Fruit fly (Drosophila melanogaster): Measurements from ENCODE around the gene homer.

Gene homer

DNA sequence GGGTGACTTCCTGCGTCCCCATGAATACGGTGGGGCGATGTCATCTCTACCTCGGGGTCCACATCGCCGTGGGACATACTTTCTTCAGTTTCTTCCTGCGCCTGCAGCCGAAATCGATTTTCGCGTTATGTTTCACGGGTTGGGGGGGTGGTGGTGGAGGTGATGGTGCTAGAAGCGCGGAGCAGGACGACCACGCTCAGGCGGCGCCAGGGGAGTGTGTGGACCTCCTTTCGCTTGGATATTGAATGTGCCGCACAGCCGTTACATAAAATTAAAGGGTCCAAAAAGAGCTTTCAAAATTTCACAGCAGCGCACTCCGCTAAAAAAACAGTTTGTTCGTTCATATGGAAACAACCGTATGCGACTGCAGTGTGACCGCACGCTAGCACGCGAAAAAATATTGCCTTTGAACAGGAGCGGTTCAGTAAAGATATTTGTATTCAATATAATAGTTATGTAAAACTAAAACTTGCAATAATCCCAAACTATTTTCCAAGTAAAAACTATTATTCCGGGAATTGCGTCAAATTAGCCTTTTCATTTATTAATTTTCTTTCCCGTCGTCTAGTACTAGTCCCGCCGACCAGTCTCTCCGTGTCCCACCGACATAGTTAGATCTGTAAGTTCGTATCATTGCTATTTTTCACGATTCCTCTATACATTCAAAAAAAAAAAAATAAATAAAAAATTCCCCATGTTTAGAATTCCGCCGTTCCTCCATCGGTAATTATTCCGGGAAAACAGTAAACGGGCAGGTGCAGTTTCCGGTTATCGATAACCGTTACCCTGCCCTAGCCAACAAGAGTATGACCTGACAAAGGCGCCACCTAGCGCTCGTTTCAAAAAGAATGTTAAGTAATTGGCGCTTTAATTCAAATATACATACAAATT lies 38.9 kb downstream of the homer start, which contains the start of gene Nhe3 (continued):
- peak; percentile 90 for TF ChIP-seq lilli (GFP tag; optimal IDR thresholded peaks at IDR 0.05)
- peak; percentile 71 for TF ChIP-seq CG17385 (GFP tag; optimal IDR thresholded peaks at IDR 0.05)
- TF ChIP-seq Gsc (GFP tag; IDR thresholded peaks at IDR 0.05): no peak
- TF ChIP-seq kah (GFP tag; optimal IDR thresholded peaks at IDR 0.05): no peak
- TF ChIP-seq tap (tag; optimal IDR thresholded peaks at IDR 0.05): no peak
- TF ChIP-seq CrebB (tag; optimal IDR thresholded peaks at IDR 0.05): peak; percentile 65
- peak; percentile 51; the same call in 1 of the 2 replicates for TF ChIP-seq bbx (GFP tag; IDR thresholded peaks at IDR 0.05; ENCODE audit: partially characterized antibody)
- TF ChIP-seq sna (GFP tag; IDR thresholded peaks at IDR 0.05; ENCODE audit: partially characterized antibody): no peak; the same call in 1 of the 2 replicates
- TF ChIP-seq wdn (GFP tag; IDR thresholded peaks at IDR 0.05): peak; percentile 54
- TF ChIP-seq CG12659 (GFP tag; optimal IDR thresholded peaks at IDR 0.05): peak; percentile 89
- TF ChIP-seq peb (GFP tag; IDR thresholded peaks at IDR 0.05): peak; percentile 32; the same call in 1 of the 2 replicates
- TF ChIP-seq Hand (GFP tag; optimal IDR thresholded peaks at IDR 0.05): peak; percentile 63
- peak; percentile 79 for TF ChIP-seq bcd (GFP tag; optimal IDR thresholded peaks at IDR 0.05)
- 0 out of 3 replicates have a peak, but pooled peaks have one; percentile 15 for TF ChIP-seq sr (GFP tag; IDR thresholded peaks at IDR 0.05)
- TF ChIP-seq CG17568 (GFP tag; optimal IDR thresholded peaks at IDR 0.05): peak; percentile 70
- TF ChIP-seq NC2α (GFP tag; optimal IDR thresholded peaks at IDR 0.05): peak; percentile 58
- TF ChIP-seq Dll (GFP tag; IDR thresholded peaks at IDR 0.05; ENCODE audit: partially characterized antibody): peak; percentile 66; the same call in 3 of the 4 replicates
- TF ChIP-seq Gug (GFP tag; IDR thresholded peaks at IDR 0.05): peak; percentile 74
- TF ChIP-seq zen (tag; optimal IDR thresholded peaks at IDR 0.05): peak; percentile 68
- peak; percentile 46 for TF ChIP-seq CG7928 (GFP tag; optimal IDR thresholded peaks at IDR 0.05)
- no peak for TF ChIP-seq zf30C (GFP tag; optimal IDR thresholded peaks at IDR 0.05)
- no peak for TF ChIP-seq TFAM (GFP tag; optimal IDR thresholded peaks at IDR 0.05)
- TF ChIP-seq Dip2 (GFP tag; IDR thresholded peaks at IDR 0.05): peak; percentile 95
- 0 out of 3 replicates have a peak, but pooled peaks have one; percentile 42 for TF ChIP-seq CG6175 (GFP tag; IDR thresholded peaks at IDR 0.05)
- peak; percentile 96 for TF ChIP-seq Dp (GFP tag; optimal IDR thresholded peaks at IDR 0.05)
- TF ChIP-seq HmgZ (tag; optimal IDR thresholded peaks at IDR 0.05): peak; percentile 62
- TF ChIP-seq run (tag; optimal IDR thresholded peaks at IDR 0.05): peak; percentile 36
- TF ChIP-seq B-H2 (GFP tag; optimal IDR thresholded peaks at IDR 0.05): peak; percentile 67
- peak; percentile 92 for TF ChIP-seq onecut (GFP tag; IDR thresholded peaks at IDR 0.05)
- TF ChIP-seq CG12744 (GFP tag; optimal IDR thresholded peaks at IDR 0.05): peak; percentile 71
- peak; percentile 74 for TF ChIP-seq ATbp (GFP tag; optimal IDR thresholded peaks at IDR 0.05)
- TF ChIP-seq nom (GFP tag; optimal IDR thresholded peaks at IDR 0.05): peak; percentile 49
- peak; percentile 57 for TF ChIP-seq CG15601 (tag; optimal IDR thresholded peaks at IDR 0.05)
- peak; percentile 30 for TF ChIP-seq CG17186 (GFP tag; optimal IDR thresholded peaks at IDR 0.05)
- peak; percentile 77 for TF ChIP-seq sd (tag; optimal IDR thresholded peaks at IDR 0.05)
- peak; percentile 95 for TF ChIP-seq row (GFP tag; IDR thresholded peaks at IDR 0.05)
- peak; percentile 56 for TF ChIP-seq twi (tag; optimal IDR thresholded peaks at IDR 0.05)
- TF ChIP-seq PHDP (tag; optimal IDR thresholded peaks at IDR 0.05): peak; percentile 71
- 0 out of 2 replicates have a peak, but pooled peaks have one; percentile 38 for TF ChIP-seq ato (GFP tag; IDR thresholded peaks at IDR 0.05; ENCODE audit: partially characterized antibody)
- TF ChIP-seq klu (GFP tag; IDR thresholded peaks at IDR 0.05): peak; percentile 74
- TF ChIP-seq Rx (GFP tag; IDR thresholded peaks at IDR 0.05): peak; percentile 80
- TF ChIP-seq Dad (GFP tag; optimal IDR thresholded peaks at IDR 0.05): peak; percentile 85
- TF ChIP-seq E2f2 (GFP tag; IDR thresholded peaks at IDR 0.05): peak; percentile 98
- peak; percentile 82 for TF ChIP-seq tgo (GFP tag; IDR thresholded peaks at IDR 0.05)
- peak; percentile 68; the same call in 2 of the 3 replicates for TF ChIP-seq CG11560 (tag; IDR thresholded peaks at IDR 0.05)
- peak; percentile 76 for TF ChIP-seq fd3F (GFP tag; optimal IDR thresholded peaks at IDR 0.05)
- peak; percentile 76 for TF ChIP-seq CG2116 (GFP tag; optimal IDR thresholded peaks at IDR 0.05)
- TF ChIP-seq trh (GFP tag; optimal IDR thresholded peaks at IDR 0.05): peak; percentile 71
